Worm (Caenorhabditis elegans) whole organism, late embryonic: Measurements from ENCODE around the gene C46C2.7.
A peak's percentile ranks its signal among the peaks of the same experiment; 100 is the strongest.

Experiments
- C08G9.2 ChIP-seq: sonication (generic microtip); optimal IDR thresholded peaks from 2 replicates; lab custom pipeline; 2016; ENCODE audit warnings: mild to moderate bottlenecking, missing genetic modification characterization, moderate library complexity, missing compliant biosample characterization
- K02D7.2 ChIP-seq: sonication (generic microtip); optimal IDR thresholded peaks from 2 replicates; lab custom pipeline; 2017; ENCODE audit warnings: mild to moderate bottlenecking, missing genetic modification characterization, missing compliant biosample characterization
- T23F11.4 ChIP-seq: fragments of 200-800 bp; sonication (Bioruptor generic); optimal IDR thresholded peaks from 2 replicates; lab custom pipeline; 2018; ENCODE audit warnings: mild to moderate bottlenecking, missing genetic modification characterization, missing compliant biosample characterization
- Y22D7AL.16 ChIP-seq: sonication (generic microtip); optimal IDR thresholded peaks from 2 replicates; lab custom pipeline; 2016; ENCODE audit warnings: missing genetic modification characterization, missing compliant biosample characterization
- ahr-1 ChIP-seq: sonication (generic microtip); optimal IDR thresholded peaks from 2 replicates; lab custom pipeline; 2016; ENCODE audit warnings: missing genetic modification characterization, missing compliant biosample characterization
- ama-1 ChIP-seq: fragments of 150-350 bp; optimal IDR thresholded peaks from 2 replicates; lab custom pipeline; 2014
- ceh-14 ChIP-seq: sonication (generic microtip); optimal IDR thresholded peaks from 2 replicates; lab custom pipeline; 2016; ENCODE audit warnings: missing genotype, missing genetic modification characterization, missing compliant biosample characterization
- ceh-18 ChIP-seq: sonication (generic microtip); optimal IDR thresholded peaks from 2 replicates; lab custom pipeline; 2016; ENCODE audit warnings: missing genetic modification characterization, missing compliant biosample characterization
- ceh-19 ChIP-seq: fragments of 200-800 bp; sonication (Bioruptor generic); optimal IDR thresholded peaks from 2 replicates; lab custom pipeline; 2018; ENCODE audit warnings: mild to moderate bottlenecking, missing genetic modification characterization, missing compliant biosample characterization
- ceh-31 ChIP-seq: sonication (generic microtip); optimal IDR thresholded peaks from 2 replicates; lab custom pipeline; 2016; ENCODE audit warnings: missing genetic modification characterization, missing compliant biosample characterization
- ceh-45 ChIP-seq: fragments of 200-800 bp; sonication (Bioruptor generic); IDR thresholded peaks from 2 replicates; pipeline ENCODE4 v1.3.6; 2022; ENCODE audit warnings: missing genetic modification reagents, missing genetic modification characterization, missing compliant biosample characterization
- ceh-6 ChIP-seq: fragments of 200-800 bp; sonication (Bioruptor generic); optimal IDR thresholded peaks from 2 replicates; lab custom pipeline; 2018; ENCODE audit warnings: mild to moderate bottlenecking, missing genetic modification characterization, missing compliant biosample characterization
- ceh-9 ChIP-seq: sonication (generic microtip); optimal IDR thresholded peaks from 2 replicates; lab custom pipeline; 2016; ENCODE audit warnings: mild to moderate bottlenecking, missing genetic modification characterization, inconsistent platforms, missing compliant biosample characterization
- che-1 ChIP-seq: sonication (generic microtip); optimal IDR thresholded peaks from 2 replicates; lab custom pipeline; 2016; ENCODE audit warnings: mild to moderate bottlenecking, missing genetic modification characterization, missing compliant biosample characterization
- dve-1 ChIP-seq: sonication (generic microtip); optimal IDR thresholded peaks from 2 replicates; lab custom pipeline; 2017; ENCODE audit warnings: antibody characterized with exemption, mild to moderate bottlenecking, missing genetic modification characterization, missing compliant biosample characterization
- elt-2 ChIP-seq: sonication (generic microtip); optimal IDR thresholded peaks from 2 replicates; lab custom pipeline; 2016; ENCODE audit warnings: missing genetic modification reagents, missing genetic modification characterization, missing compliant biosample characterization
- elt-4 ChIP-seq: sonication (generic microtip); optimal IDR thresholded peaks from 2 replicates; lab custom pipeline; 2016; ENCODE audit warnings: missing genetic modification characterization, missing compliant biosample characterization
- fkh-10 ChIP-seq: fragments of 150-350 bp; optimal IDR thresholded peaks from 2 replicates; lab custom pipeline; 2014; ENCODE audit warnings: missing biosample characterization, missing genetic modification reagents, missing genetic modification characterization
- hlh-13 ChIP-seq: fragments of 200-800 bp; sonication (Bioruptor generic); optimal IDR thresholded peaks from 2 replicates; lab custom pipeline; 2018; ENCODE audit warnings: mild to moderate bottlenecking, missing genetic modification characterization, missing compliant biosample characterization
- hlh-30 ChIP-seq: sonication (generic microtip); optimal IDR thresholded peaks from 2 replicates; lab custom pipeline; 2017; ENCODE audit warnings: antibody characterized with exemption, missing genetic modification characterization, missing compliant biosample characterization; ENCODE audit not compliant: insufficient read depth
- hlh-6 ChIP-seq: sonication (generic microtip); optimal IDR thresholded peaks from 2 replicates; lab custom pipeline; 2016; ENCODE audit warnings: missing genotype, missing genetic modification characterization, missing compliant biosample characterization
- lim-6 ChIP-seq: sonication (generic microtip); optimal IDR thresholded peaks from 2 replicates; lab custom pipeline; 2016; ENCODE audit warnings: missing genetic modification characterization, missing compliant biosample characterization
- lin-11 ChIP-seq: fragments of 200-800 bp; sonication (Bioruptor generic); optimal IDR thresholded peaks from 2 replicates; lab custom pipeline; 2018; ENCODE audit warnings: mild to moderate bottlenecking, missing genetic modification characterization, missing compliant biosample characterization
- nhr-11 ChIP-seq: fragments of 150-350 bp; optimal IDR thresholded peaks from 2 replicates; lab custom pipeline; 2014; ENCODE audit warnings: missing biosample characterization, missing genetic modification characterization
- nhr-232 ChIP-seq: sonication (generic microtip); optimal IDR thresholded peaks from 2 replicates; lab custom pipeline; 2016; ENCODE audit warnings: missing genetic modification characterization, missing compliant biosample characterization
- npax-4 ChIP-seq: sonication (generic microtip); optimal IDR thresholded peaks from 2 replicates; lab custom pipeline; 2016; ENCODE audit warnings: missing genetic modification characterization, missing compliant biosample characterization
- pag-3 ChIP-seq: sonication (generic microtip); optimal IDR thresholded peaks from 2 replicates; lab custom pipeline; 2016; ENCODE audit warnings: missing compliant biosample characterization, missing genetic modification characterization, borderline replicate concordance
- pat-9 ChIP-seq: fragments of 200-800 bp; sonication (Bioruptor generic); optimal IDR thresholded peaks from 2 replicates; lab custom pipeline; 2018; ENCODE audit warnings: mild to moderate bottlenecking, missing genetic modification characterization, moderate library complexity, missing compliant biosample characterization
- pax-1 ChIP-seq: fragments of 150-350 bp; optimal IDR thresholded peaks from 2 replicates; lab custom pipeline; 2014; ENCODE audit warnings: missing biosample characterization, missing genetic modification characterization
- pha-2 ChIP-seq: sonication (generic microtip); optimal IDR thresholded peaks from 2 replicates; lab custom pipeline; 2017; ENCODE audit warnings: mild to moderate bottlenecking, missing genetic modification characterization, missing compliant biosample characterization
- pha-4 ChIP-seq: fragments of 150-350 bp; optimal IDR thresholded peaks from 2 replicates; lab custom pipeline; 2018; ENCODE audit warnings: missing biosample characterization, missing genetic modification reagents, missing genetic modification characterization
- ref-2 ChIP-seq: sonication (generic microtip); optimal IDR thresholded peaks from 2 replicates; lab custom pipeline; 2016; ENCODE audit warnings: missing genetic modification characterization, missing compliant biosample characterization
- sox-4 ChIP-seq: sonication (generic microtip); optimal IDR thresholded peaks from 2 replicates; lab custom pipeline; 2017; ENCODE audit warnings: mild to moderate bottlenecking, missing genetic modification characterization, inconsistent platforms, missing compliant biosample characterization
- tbx-2 ChIP-seq: sonication (generic microtip); optimal IDR thresholded peaks from 2 replicates; lab custom pipeline; 2016; ENCODE audit warnings: missing genetic modification characterization, missing compliant biosample characterization
- tbx-7 ChIP-seq: sonication (generic microtip); optimal IDR thresholded peaks from 2 replicates; lab custom pipeline; 2016; ENCODE audit warnings: missing genotype, missing genetic modification characterization, missing compliant biosample characterization
- unc-3 ChIP-seq, 2 experiments: fragments of 200-800 bp in 1 of 2; sonication (Bioruptor generic) in 1 of 2; sonication (generic microtip) in 1 of 2; conservative IDR thresholded peaks in 1 of 2; optimal IDR thresholded peaks in 1 of 2; 2 replicates each; pipeline versions ENCODE4 v1.3.6 to Lab custom; 2016 to 2022; ENCODE audit warnings: missing compliant biosample characterization in 2 of 2, missing genetic modification characterization in 2 of 2, missing genetic modification reagents in 1 of 2
- unc-42 ChIP-seq: sonication (generic microtip); optimal IDR thresholded peaks from 2 replicates; lab custom pipeline; 2016; ENCODE audit warnings: missing genotype, missing genetic modification characterization, missing compliant biosample characterization
- ztf-16 ChIP-seq: sonication (generic microtip); optimal IDR thresholded peaks from 2 replicates; lab custom pipeline; 2017; ENCODE audit warnings: missing genetic modification characterization, missing compliant biosample characterization

C46C2.7 gene

DNA sequence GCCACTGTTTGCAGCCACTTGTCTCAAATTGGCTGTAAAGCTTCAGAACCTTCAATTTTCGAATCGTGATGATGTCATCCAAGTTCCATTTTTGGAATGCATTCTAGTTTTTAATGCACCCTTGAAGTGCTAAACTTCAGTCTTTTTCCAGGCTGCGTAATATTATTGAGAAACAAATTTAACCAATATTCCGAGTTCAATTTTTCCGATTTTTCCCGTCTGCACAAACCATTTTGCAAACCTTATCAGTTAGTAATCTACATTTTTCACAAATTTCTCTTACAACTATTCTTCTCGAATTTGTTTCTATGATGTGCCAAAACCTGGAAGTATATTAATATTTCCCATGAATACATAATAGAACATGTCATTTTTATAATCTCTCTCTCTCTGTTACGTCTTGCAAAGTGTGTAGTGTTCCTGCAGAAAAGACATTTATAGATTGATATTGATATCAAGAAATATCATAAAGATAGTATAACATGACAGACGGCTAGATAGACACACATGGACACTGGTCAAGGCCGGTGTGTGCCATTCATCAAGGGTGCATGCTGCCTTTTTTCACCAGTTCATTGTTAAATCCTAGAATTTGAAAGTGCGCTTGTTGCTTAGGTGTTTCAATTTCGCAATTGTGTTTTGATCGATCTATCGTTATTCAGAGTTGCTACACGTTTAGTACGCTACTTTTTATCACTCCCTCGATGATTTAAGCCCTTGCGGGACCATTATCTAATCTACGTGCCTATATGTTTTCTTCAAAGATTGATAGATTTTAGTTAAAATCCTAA is 4.7 kb downstream of the C46C2.7 start:
- TF ChIP-seq ceh-18 (tag; lab: Kevin White, UChicago) (no peak), elt-2 (peak; percentile 64), hlh-30 (tag; lab: Kevin White, UChicago) (no peak), ahr-1 (no peak)

DNA sequence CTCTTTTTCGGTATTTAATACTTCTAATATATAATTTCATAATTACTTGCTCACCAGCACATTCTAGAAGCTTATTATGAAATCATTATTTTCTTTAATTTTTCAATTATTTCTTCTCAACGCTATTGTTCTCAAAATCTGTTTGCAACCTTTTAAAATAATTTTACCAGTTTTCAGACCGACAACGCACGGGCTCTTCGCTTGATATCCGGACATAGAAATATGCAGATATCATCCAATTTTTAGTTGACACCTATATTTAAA is 5.2 kb downstream of the C46C2.7 start, which contains the start of gene wnk-1:
wnk-1 (plus strand) TSS at position 165 of the 264 bp plus-strand sequence.
- TF ChIP-seq hlh-13 (GFP tag; lab: Kevin White, UChicago) (no peak), unc-42 (tag; lab: Kevin White, UChicago) (no peak), pha-2 (no peak), ama-1 (no peak), ceh-19 (GFP tag; lab: Kevin White, UChicago) (no peak), nhr-232 (no peak)

DNA sequence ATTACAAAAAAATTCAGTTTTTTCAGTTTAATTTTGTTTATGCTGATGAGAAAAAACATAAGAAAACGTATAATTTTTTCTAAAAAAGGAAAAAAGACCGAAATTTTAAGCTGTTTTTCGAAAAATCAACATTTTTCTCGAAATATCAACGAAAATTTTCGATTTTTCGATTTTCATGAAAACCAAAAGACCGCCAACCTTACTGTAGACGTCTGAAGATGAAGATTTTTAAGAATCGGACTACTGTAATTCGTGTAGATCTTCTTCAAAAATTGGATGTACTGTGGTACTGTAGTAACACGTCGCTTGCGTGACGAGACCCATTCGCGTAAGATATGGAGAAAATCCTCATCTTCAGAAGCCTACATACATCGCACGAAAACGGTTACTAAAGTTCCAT is 16.2 kb downstream of the C46C2.7 start:
- TF ChIP-seq ref-2 (tag; lab: Kevin White, UChicago) (no peak), ceh-6 (GFP tag; lab: Kevin White, UChicago) (no peak), pax-1 (tag; lab: Kevin White, UChicago) (no peak), tbx-7 (no peak), lin-11 (tag; lab: Kevin White, UChicago) (no peak), K02D7.2 (no peak), npax-4 (tag; lab: Kevin White, UChicago) (no peak)

DNA sequence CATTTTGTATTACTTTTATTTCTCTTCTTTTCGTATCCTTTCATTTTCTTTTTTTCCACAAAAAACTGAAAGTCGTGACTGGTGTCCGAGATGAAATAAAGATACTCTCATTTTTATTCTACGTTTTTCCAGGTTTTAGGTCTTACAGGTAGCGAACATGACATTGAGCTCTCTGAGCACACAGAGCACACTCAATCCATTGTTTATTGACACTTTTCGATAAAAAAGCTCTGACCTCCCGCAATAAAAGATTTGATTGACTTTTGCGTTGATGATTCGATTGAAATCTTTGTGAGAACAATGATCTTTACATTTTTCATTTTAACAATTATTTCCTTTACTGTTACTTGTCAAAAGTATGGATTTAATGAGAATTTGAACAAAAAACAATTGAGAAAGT is 17.5 kb downstream of the C46C2.7 start, which contains the start of gene C46C2.6:
C46C2.6 (plus strand) TSS at position 301 of the 400 bp plus-strand sequence.
- TF ChIP-seq dve-1 (tag; lab: Kevin White, UChicago) (no peak), T23F11.4 (GFP tag; lab: Kevin White, UChicago) (no peak), ref-2 (tag; lab: Kevin White, UChicago) (no peak), pat-9 (tag; lab: Kevin White, UChicago) (no peak), che-1 (no peak), tbx-2 (tag; lab: Kevin White, UChicago) (no peak), ceh-9 (tag; lab: Kevin White, UChicago) (no peak), fkh-10 (GFP tag; lab: Kevin White, UChicago) (no peak), ceh-45 (no peak), pha-4 (tag; lab: Kevin White, UChicago) (no peak), lim-6 (no peak), pag-3 (tag; lab: Kevin White, UChicago) (no peak), ahr-1 (no peak), ztf-16 (tag; lab: Kevin White, UChicago) (no peak), hlh-6 (tag; lab: Kevin White, UChicago) (no peak), sox-4 (no peak), unc-3 (GFP tag; conservative IDR thresholded peaks at IDR 0.05; lab: Robert Waterston, UW) (no peak), unc-3 (tag; optimal IDR thresholded peaks at IDR 0.05; lab: Kevin White, UChicago) (no peak), C08G9.2 (tag; lab: Kevin White, UChicago) (no peak), ceh-31 (tag; lab: Kevin White, UChicago) (no peak), ceh-19 (GFP tag; lab: Kevin White, UChicago) (no peak)

DNA sequence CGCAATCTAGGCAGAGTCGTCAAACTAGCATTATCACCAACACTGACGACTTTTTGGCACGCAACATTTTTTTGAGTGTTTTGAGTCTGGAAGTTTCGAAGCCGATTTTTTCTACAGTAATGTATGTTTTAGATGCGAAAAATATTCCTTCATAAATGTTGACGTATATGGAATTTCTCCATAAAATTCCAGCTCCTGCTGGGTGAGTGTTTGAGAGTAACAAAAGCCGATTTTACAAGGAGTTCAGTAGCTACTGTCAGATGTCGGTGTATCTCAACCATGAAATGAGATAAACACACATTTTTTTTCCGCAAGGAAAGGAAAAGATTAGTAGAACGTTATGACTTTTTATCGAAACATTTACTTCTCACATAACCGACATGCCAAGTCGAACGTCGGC is 20.2 kb downstream of the C46C2.7 start:
- no peak for TF ChIP-seq Y22D7AL.16 (tag; lab: Kevin White, UChicago)
- no peak for TF ChIP-seq ceh-6 (GFP tag; lab: Kevin White, UChicago)
- TF ChIP-seq nhr-11 (tag; lab: Kevin White, UChicago), result no peak
- no peak for TF ChIP-seq sox-4
- no peak for TF ChIP-seq lin-11 (tag; lab: Kevin White, UChicago)
- no peak for TF ChIP-seq ceh-14 (tag; lab: Kevin White, UChicago)
- no peak for TF ChIP-seq lim-6
- no peak for TF ChIP-seq dve-1 (tag; lab: Kevin White, UChicago)
- TF ChIP-seq pha-4 (tag; lab: Kevin White, UChicago), result no peak
- TF ChIP-seq elt-4 (tag; lab: Kevin White, UChicago), result no peak
- no peak for TF ChIP-seq tbx-7
